Worm (Caenorhabditis elegans): ENCODE data around the gene lact-2.

DNA sequence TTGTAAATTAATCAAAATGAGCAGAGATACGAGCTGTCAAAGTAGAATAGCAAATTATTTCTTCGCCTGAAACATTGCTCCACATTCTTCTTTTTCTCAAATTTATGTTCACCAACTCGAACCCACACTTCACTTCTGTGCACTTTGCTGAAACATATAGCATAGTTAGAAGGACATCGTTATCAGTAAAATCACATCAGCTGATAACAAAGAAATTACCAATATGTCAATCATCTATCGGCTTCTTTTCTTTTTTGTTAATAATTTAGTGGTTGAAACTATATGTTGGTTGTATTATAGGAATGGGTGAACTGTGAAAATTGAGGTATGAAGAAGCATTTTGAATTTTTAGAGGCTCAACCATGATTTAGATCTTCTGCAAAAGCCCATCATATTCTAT, 551 bp downstream of the lact-2 start:
- TF ChIP-seq tab-1 (GFP tag; IDR thresholded peaks at IDR 0.05) (no peak), flt-1 (GFP tag; IDR thresholded peaks at IDR 0.05) (no peak), cog-1 (tag; optimal IDR thresholded peaks at IDR 0.05) (no peak), ztf-23 (GFP tag; IDR thresholded peaks at IDR 0.05) (no peak), ztf-29 (GFP tag; IDR thresholded peaks at IDR 0.05) (no peak), T22C8.4 (GFP tag; IDR thresholded peaks at IDR 0.05) (no peak), ref-1 (GFP tag; conservative IDR thresholded peaks at IDR 0.05) (no peak), klf-2 (GFP tag; conservative IDR thresholded peaks at IDR 0.05) (no peak)

Data from whole organism, midembryonic.